Fruit fly (Drosophila melanogaster): ENCODE results near the gene CG7236.

The CG7236 gene

DNA sequence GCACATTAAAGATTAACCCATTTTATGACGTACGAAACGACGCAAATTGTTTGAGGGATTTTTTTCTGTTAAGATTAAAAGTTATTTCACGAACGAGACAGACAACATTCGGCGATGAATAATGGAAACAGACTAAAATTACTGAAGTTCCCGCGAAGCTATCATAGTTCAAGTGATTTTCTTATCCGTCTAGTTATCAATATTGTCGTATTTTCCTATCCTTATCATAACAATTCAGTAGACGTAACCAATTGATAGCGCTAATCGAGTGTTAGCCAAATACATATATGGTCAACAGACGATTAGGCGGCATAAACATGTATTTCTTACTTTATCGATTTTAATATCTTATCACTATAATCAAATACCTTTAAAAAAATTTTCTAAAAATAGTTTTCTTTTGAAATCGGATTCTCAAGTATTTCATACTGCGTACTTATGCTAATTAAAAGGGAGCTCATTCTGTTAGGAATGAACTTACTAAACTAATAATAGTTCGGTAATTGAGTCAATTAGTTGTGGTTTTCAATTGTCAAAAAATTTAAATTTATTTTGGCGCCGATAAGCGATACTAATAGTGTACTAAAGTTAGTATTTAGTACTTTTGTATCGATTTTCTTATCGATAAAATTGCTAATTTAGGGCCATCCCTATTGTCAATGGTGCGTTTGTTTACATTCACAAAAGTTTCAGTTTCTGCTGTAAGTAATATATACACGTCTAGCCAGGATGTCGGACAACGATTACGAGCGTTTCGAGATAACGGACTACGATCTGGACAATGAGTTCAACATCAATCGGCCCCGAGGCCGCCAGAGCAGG, 14.4 kb downstream of the CG7236 start, which contains the start of the genes CG11149 and sip1 (continued):
- TF ChIP-seq al (GFP tag; IDR thresholded peaks at IDR 0.05) (no peak), HmgZ (tag; optimal IDR thresholded peaks at IDR 0.05) (peak; percentile 2), Hr39 (optimal IDR thresholded peaks at IDR 0.05) (no peak), lilli (GFP tag; optimal IDR thresholded peaks at IDR 0.05) (no peak), Stat92E (GFP tag; optimal IDR thresholded peaks at IDR 0.05) (peak in 1 of 3 experiments; percentile 21), CG6813 (GFP tag; optimal IDR thresholded peaks at IDR 0.05) (no peak), chinmo (GFP tag; IDR thresholded peaks at IDR 0.05; ENCODE audit: partially characterized antibody) (peak; percentile 82; the same call in 1 of the 4 replicates), Drgx (GFP tag; IDR thresholded peaks at IDR 0.05) (no peak), PHDP (tag; optimal IDR thresholded peaks at IDR 0.05) (no peak), CG31224 (GFP tag; IDR thresholded peaks at IDR 0.05) (no peak), vnd (GFP tag; IDR thresholded peaks at IDR 0.05; ENCODE audit: partially characterized antibody) (peak; percentile 15; the same call in 1 of the 3 replicates), Xbp1 (GFP tag; optimal IDR thresholded peaks at IDR 0.05) (no peak), Optix (GFP tag; IDR thresholded peaks at IDR 0.05) (no peak), Dref (GFP tag; IDR thresholded peaks at IDR 0.05) (peak; percentile 69), cg (GFP tag; optimal IDR thresholded peaks at IDR 0.05) (no peak), Dll (GFP tag; IDR thresholded peaks at IDR 0.05; ENCODE audit: partially characterized antibody) (peak; percentile 80), CG6791 (GFP tag; IDR thresholded peaks at IDR 0.05; ENCODE audit: partially characterized antibody) (peak; percentile 46; the same call in 1 of the 3 replicates), onecut (GFP tag; IDR thresholded peaks at IDR 0.05) (no peak), ato (GFP tag; IDR thresholded peaks at IDR 0.05; ENCODE audit: partially characterized antibody) (no peak), ttk (GFP tag; IDR thresholded peaks at IDR 0.05) (no peak), bbx (GFP tag; IDR thresholded peaks at IDR 0.05; ENCODE audit: partially characterized antibody) (peak; percentile 67), kah (GFP tag; optimal IDR thresholded peaks at IDR 0.05) (no peak), CG14860 (GFP tag; IDR thresholded peaks at IDR 0.05; ENCODE audit: partially characterized antibody) (peak; percentile 54; the same call in 1 of the 3 replicates), C15 (GFP tag; IDR thresholded peaks at IDR 0.05) (no peak), HLH4C (GFP tag; IDR thresholded peaks at IDR 0.05; ENCODE audit: partially characterized antibody) (peak; percentile 79), Lim3 (GFP tag; IDR thresholded peaks at IDR 0.05) (no peak), inv (GFP tag; IDR thresholded peaks at IDR 0.05; ENCODE audit: partially characterized antibody) (peak; percentile 16; the same call in 1 of the 2 replicates), lab (GFP tag; optimal IDR thresholded peaks at IDR 0.05) (no peak), hb (GFP tag; IDR thresholded peaks at IDR 0.05; ENCODE audit: partially characterized antibody) (no peak)

DNA sequence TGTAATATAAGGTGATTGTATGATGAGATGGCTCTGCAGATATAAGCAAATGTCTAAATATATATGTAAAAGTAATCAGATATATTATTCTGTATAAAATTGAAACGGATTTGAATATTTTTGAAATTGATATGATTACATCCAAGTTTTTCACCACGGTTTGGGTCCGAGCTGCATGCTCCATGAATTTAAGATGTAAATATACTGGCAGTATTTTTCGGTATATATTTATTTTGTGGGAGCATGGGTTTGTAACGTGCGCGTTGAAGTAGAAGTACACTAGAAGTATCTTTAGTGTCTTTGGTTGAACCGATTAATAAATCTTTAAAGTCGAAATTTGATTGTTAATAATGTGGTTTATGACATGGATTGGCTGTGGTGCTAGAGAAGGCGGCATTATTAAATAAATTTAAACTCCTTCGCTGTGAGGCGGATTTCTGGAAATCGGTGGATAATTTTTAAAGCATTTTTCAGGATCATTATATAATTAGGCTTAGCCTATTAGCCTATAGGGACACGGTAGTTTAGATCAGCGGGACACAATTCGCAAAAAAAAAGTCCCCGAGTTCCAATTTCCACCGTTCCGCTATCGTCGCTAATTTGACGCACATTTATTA, 17.8 kb downstream of the CG7236 start:
- TF ChIP-seq CoRest (tag; optimal IDR thresholded peaks at IDR 0.05): peak; percentile 9
- TF ChIP-seq Oli (tag; optimal IDR thresholded peaks at IDR 0.05): no peak
- TF ChIP-seq vvl (GFP tag; IDR thresholded peaks at IDR 0.05): peak; percentile 19; the same call in 1 of the 2 replicates
- peak; percentile 78 for TF ChIP-seq CTCF (GFP tag; optimal IDR thresholded peaks at IDR 0.05)
- no peak for TF ChIP-seq slou (GFP tag; optimal IDR thresholded peaks at IDR 0.05)
- no peak for TF ChIP-seq GATAe (GFP tag; conservative IDR thresholded peaks at IDR 0.05)
- TF ChIP-seq CG15073 (GFP tag; optimal IDR thresholded peaks at IDR 0.05): no peak
- no peak for TF ChIP-seq CG10462 (GFP tag; optimal IDR thresholded peaks at IDR 0.05)
- TF ChIP-seq Dref (GFP tag; IDR thresholded peaks at IDR 0.05): peak; percentile 48
- no peak for TF ChIP-seq Sry-β (GFP tag; optimal IDR thresholded peaks at IDR 0.05)
- TF ChIP-seq E2f2 (GFP tag; IDR thresholded peaks at IDR 0.05): peak; percentile 78
- TF ChIP-seq ash1 (GFP tag; optimal IDR thresholded peaks at IDR 0.05): no peak
- no peak for TF ChIP-seq corto (GFP tag; optimal IDR thresholded peaks at IDR 0.05)
- TF ChIP-seq CG6854 (GFP tag; optimal IDR thresholded peaks at IDR 0.05): no peak
- TF ChIP-seq Pdp1 (GFP tag; optimal IDR thresholded peaks at IDR 0.05): peak in 1 of 2 experiments; percentile 52
- peak; percentile 7 for TF ChIP-seq CG4424 (GFP tag; optimal IDR thresholded peaks at IDR 0.05)
- TF ChIP-seq CG15601 (tag; optimal IDR thresholded peaks at IDR 0.05): peak; percentile 1
- TF ChIP-seq CG13775 (GFP tag; optimal IDR thresholded peaks at IDR 0.05): peak; percentile 9
- TF ChIP-seq Bgb (GFP tag; IDR thresholded peaks at IDR 0.05; ENCODE audit: partially characterized antibody): peak; percentile 29; the same call in 1 of the 2 replicates
- no peak for TF ChIP-seq grn (GFP tag; optimal IDR thresholded peaks at IDR 0.05)

All from whole organism, embryonic.